Fruit fly (Drosophila melanogaster) whole organism, larva: ENCODE data around the gene Ilk.

Experiments
- noc ChIP-seq: fragments of 200-800 bp; sonication (Bioruptor generic); optimal IDR thresholded peaks from 3 replicates; lab custom pipeline; 2019; ENCODE audit warnings: missing biosample characterization, mild to moderate bottlenecking, missing genetic modification characterization, moderate library complexity

Ilk gene

dm6 chr3L:21216697-21217291 is at the start of gene Ilk, which contains the start of gene Trmt112:
Ilk (plus strand) TSS chr3L:21216901.
Trmt112 (minus strand) TSS chr3L:21216839.
- TF ChIP-seq noc (tag; lab: Kevin White, UChicago) = no peak

dm6 chr3L:21171905-21172304 is 44.8 kb upstream of the Ilk start, which contains the start of gene Ac78C:
Ac78C (minus strand) TSS chr3L:21171930.
- TF ChIP-seq noc (tag; lab: Kevin White, UChicago) = peak; percentile 93

- TF ChIP-seq noc (tag; lab: Kevin White, UChicago) = peak; percentile 95
Observed at dm6 chr3L:21172527-21173253, 44.0 kb upstream of the Ilk start, which contains the start of the genes chb and AsnS. chb (plus strand) TSS chr3L:21172853. AsnS (plus strand) TSS chr3L:21173118.

- TF ChIP-seq noc (tag; lab: Kevin White, UChicago) = no peak
Observed at dm6 chr3L:21174962-21175361, 41.7 kb upstream of the Ilk start.

dm6 chr3L:21175531-21176271 is 41.0 kb upstream of the Ilk start:
- TF ChIP-seq noc (tag; lab: Kevin White, UChicago) = peak; percentile 17

dm6 chr3L:21176276-21176934 is 40.3 kb upstream of the Ilk start:
- TF ChIP-seq noc (tag; lab: Kevin White, UChicago) = no peak

- TF ChIP-seq noc (tag; lab: Kevin White, UChicago) = peak; percentile 71
Observed at dm6 chr3L:21176935-21177581, 39.6 kb upstream of the Ilk start.

dm6 chr3L:21185622-21186021 is 31.1 kb upstream of the Ilk start:
- TF ChIP-seq noc (tag; lab: Kevin White, UChicago) = no peak

- TF ChIP-seq noc (tag; lab: Kevin White, UChicago) = no peak
Observed at dm6 chr3L:21186487-21186886, 30.2 kb upstream of the Ilk start.

dm6 chr3L:21192024-21192423 is 24.7 kb upstream of the Ilk start:
- no peak for TF ChIP-seq noc (tag; lab: Kevin White, UChicago)

dm6 chr3L:21193170-21193569 is 23.5 kb upstream of the Ilk start, which contains the start of gene CG42337:
CG42337 (minus strand) TSS chr3L:21193363.
- TF ChIP-seq noc (tag; lab: Kevin White, UChicago) = no peak

dm6 chr3L:21194392-21194925 is 22.2 kb upstream of the Ilk start:
- no peak for TF ChIP-seq noc (tag; lab: Kevin White, UChicago)

dm6 chr3L:21196563-21196962 is 20.1 kb upstream of the Ilk start, which contains the start of the genes Targ3 and park:
Targ3 (plus strand) TSS chr3L:21196831.
park (minus strand) TSS chr3L:21196853.
- no peak for TF ChIP-seq noc (tag; lab: Kevin White, UChicago)

- TF ChIP-seq noc (tag; lab: Kevin White, UChicago) = no peak
Observed at dm6 chr3L:21200587-21200986, 16.1 kb upstream of the Ilk start.
